Fruit fly (Drosophila melanogaster) whole organism, embryonic: Measurements from ENCODE around the gene CG34409.

Experiments used
- Abd-B ChIP-seq: fragments of 200-800 bp; sonication (Bioruptor generic); optimal IDR thresholded peaks from 2 replicates; lab custom pipeline; 2018; ENCODE audit warnings: missing biosample characterization, mild to moderate bottlenecking, missing genetic modification characterization, moderate library complexity
- Antp ChIP-seq: fragments of 200-800 bp; sonication (Bioruptor generic); optimal IDR thresholded peaks from 3 replicates; lab custom pipeline; 2016; ENCODE audit warnings: missing biosample characterization, missing genetic modification characterization
- Blimp-1 ChIP-seq: fragments of 200-800 bp; sonication (Bioruptor generic); optimal IDR thresholded peaks from 3 replicates; lab custom pipeline; 2018; ENCODE audit warnings: missing biosample characterization, missing genetic modification characterization, mild to moderate bottlenecking, moderate library complexity, missing genetic modification reagents
- CG10267 ChIP-seq: fragments of 200-800 bp; sonication (Bioruptor generic); optimal IDR thresholded peaks from 2 replicates; lab custom pipeline; 2018; ENCODE audit warnings: missing biosample characterization, mild to moderate bottlenecking, missing genetic modification characterization, moderate library complexity
- CG11504 ChIP-seq: fragments of 200-800 bp; sonication (Bioruptor generic); optimal IDR thresholded peaks from 3 replicates; lab custom pipeline; 2019; ENCODE audit warnings: missing biosample characterization, mild to moderate bottlenecking, missing genetic modification characterization, moderate library complexity
- CG12769 ChIP-seq: fragments of 200-800 bp; sonication (Bioruptor generic); optimal IDR thresholded peaks from 2 replicates; lab custom pipeline; 2019; ENCODE audit warnings: missing biosample characterization, mild to moderate bottlenecking, missing genetic modification characterization, moderate library complexity
- CG13123 ChIP-seq: fragments of 200-800 bp; sonication (Bioruptor generic); optimal IDR thresholded peaks from 2 replicates; lab custom pipeline; 2016; ENCODE audit warnings: missing biosample characterization, missing genetic modification characterization
- CG14014 ChIP-seq: fragments of 200-800 bp; sonication (Bioruptor generic); IDR thresholded peaks from 2 replicates; pipeline ENCODE4 v1.3.6; 2022; ENCODE audit warnings: missing biosample characterization, missing genetic modification characterization
- CG14860 ChIP-seq: fragments of 200-800 bp; sonication (Bioruptor generic); IDR thresholded peaks from 3 replicates; pipeline ENCODE4 v1.3.6; 2022; ENCODE audit warnings: missing biosample characterization, missing genetic modification characterization; ENCODE audit not compliant: partially characterized antibody
- CG1529 ChIP-seq: fragments of 200-800 bp; sonication (Bioruptor generic); optimal IDR thresholded peaks from 3 replicates; lab custom pipeline; 2018; ENCODE audit warnings: missing biosample characterization, missing genetic modification characterization
- CG15479 ChIP-seq: fragments of 200-800 bp; sonication (Bioruptor generic); optimal IDR thresholded peaks from 3 replicates; lab custom pipeline; 2019; ENCODE audit warnings: missing biosample characterization, mild to moderate bottlenecking, missing genetic modification characterization, moderate library complexity
- CG16813 ChIP-seq: fragments of 200-800 bp; sonication (Bioruptor generic); IDR thresholded peaks from 3 replicates; pipeline ENCODE4 v1.3.6; 2022; ENCODE audit warnings: missing biosample characterization, missing genetic modification characterization; ENCODE audit not compliant: partially characterized antibody
- CG17328 ChIP-seq: fragments of 200-800 bp; sonication (Bioruptor generic); IDR thresholded peaks from 2 replicates; pipeline ENCODE4 v1.3.6; 2022; ENCODE audit warnings: missing biosample characterization, missing genetic modification characterization
- CG17385 ChIP-seq: fragments of 200-800 bp; sonication (Bioruptor generic); optimal IDR thresholded peaks from 3 replicates; lab custom pipeline; 2018; ENCODE audit warnings: missing biosample characterization, mild to moderate bottlenecking, missing genetic modification characterization
- CG2116 ChIP-seq: fragments of 200-800 bp; sonication (Bioruptor generic); optimal IDR thresholded peaks from 3 replicates; lab custom pipeline; 2018; ENCODE audit warnings: missing biosample characterization, mild to moderate bottlenecking, missing genetic modification characterization
- CG2129 ChIP-seq: fragments of 200-800 bp; sonication (Bioruptor generic); IDR thresholded peaks from 2 replicates; pipeline ENCODE4 v1.3.6; 2022; ENCODE audit warnings: missing biosample characterization, missing genetic modification characterization; ENCODE audit not compliant: partially characterized antibody
- CG3163 ChIP-seq: fragments of 200-800 bp; sonication (Bioruptor generic); optimal IDR thresholded peaks from 3 replicates; lab custom pipeline; 2016; ENCODE audit warnings: missing biosample characterization, missing genetic modification characterization
- CG34224 ChIP-seq: fragments of 200-800 bp; sonication (Bioruptor generic); IDR thresholded peaks from 3 replicates; pipeline ENCODE4 v1.3.6; 2022; ENCODE audit warnings: missing biosample characterization, missing genetic modification characterization; ENCODE audit not compliant: partially characterized antibody
- CG3995 ChIP-seq: fragments of 200-800 bp; sonication (Bioruptor generic); optimal IDR thresholded peaks from 3 replicates; lab custom pipeline; 2016; ENCODE audit warnings: missing biosample characterization, missing genetic modification characterization
- CG4404 ChIP-seq: fragments of 200-800 bp; sonication (Bioruptor generic); IDR thresholded peaks from 2 replicates; pipeline ENCODE4 v1.3.6; 2022; ENCODE audit warnings: missing biosample characterization, missing genetic modification characterization
- CG8924 ChIP-seq: fragments of 200-800 bp; optimal IDR thresholded peaks from 3 replicates; lab custom pipeline; 2019; ENCODE audit warnings: missing biosample characterization, mild to moderate bottlenecking, missing genetic modification characterization, moderate library complexity
- CG9727 ChIP-seq: fragments of 200-800 bp; sonication (Bioruptor generic); optimal IDR thresholded peaks from 3 replicates; lab custom pipeline; 2017; ENCODE audit warnings: missing biosample characterization, mild to moderate bottlenecking, missing genetic modification characterization
- Dref ChIP-seq: fragments of 200-800 bp; sonication (Bioruptor generic); IDR thresholded peaks from 2 replicates; pipeline ENCODE4 v1.3.6; 2022; ENCODE audit warnings: missing biosample characterization, missing genetic modification characterization
- E2f1 ChIP-seq: fragments of 200-800 bp; sonication (Bioruptor generic); IDR thresholded peaks from 2 replicates; pipeline ENCODE4 v1.3.6; 2022; ENCODE audit warnings: missing biosample characterization, missing genetic modification characterization
- HLH4C ChIP-seq: fragments of 200-800 bp; sonication (Bioruptor generic); IDR thresholded peaks from 3 replicates; pipeline ENCODE4 v1.3.6; 2022; ENCODE audit warnings: missing biosample characterization, missing genetic modification characterization; ENCODE audit not compliant: partially characterized antibody
- MTF-1 ChIP-seq: fragments of 200-800 bp; sonication (Bioruptor generic); optimal IDR thresholded peaks from 2 replicates; lab custom pipeline; 2018; ENCODE audit warnings: missing biosample characterization, mild to moderate bottlenecking, missing genetic modification characterization, borderline replicate concordance
- Nf-YB ChIP-seq: fragments of 200-800 bp; sonication (Bioruptor generic); optimal IDR thresholded peaks from 3 replicates; lab custom pipeline; 2019; ENCODE audit warnings: missing biosample characterization, mild to moderate bottlenecking, missing genetic modification characterization, moderate library complexity
- Pdp1 ChIP-seq, 2 experiments: fragments of 200-800 bp; sonication (Bioruptor generic); optimal IDR thresholded peaks; 3 replicates each; lab custom pipeline; 2016; ENCODE audit warnings: missing biosample characterization in 2 of 2, missing genetic modification characterization in 2 of 2, mild to moderate bottlenecking in 1 of 2, moderate library complexity in 1 of 2
- Poxn ChIP-seq: fragments of 200-800 bp; sonication (Bioruptor generic); IDR thresholded peaks from 2 replicates; pipeline ENCODE4 v1.3.6; 2022; ENCODE audit warnings: missing biosample characterization, missing genetic modification characterization
- Stat92E ChIP-seq, 3 experiments: fragments of >200 bp in 2 of 3; fragments of 200-800 bp in 1 of 3; sonication (Bioruptor generic) in 1 of 3; optimal IDR thresholded peaks; 2 replicates each; lab custom pipeline; 2017 to 2019; ENCODE audit warnings: missing biosample characterization in 3 of 3, missing genetic modification characterization in 3 of 3, mild to moderate bottlenecking in 1 of 3, moderate library complexity in 1 of 3
- ato ChIP-seq: fragments of 200-800 bp; sonication (Bioruptor generic); IDR thresholded peaks from 2 replicates; pipeline ENCODE4 v1.3.6; 2022; ENCODE audit warnings: missing biosample characterization, missing genetic modification characterization; ENCODE audit not compliant: partially characterized antibody
- bbx ChIP-seq: fragments of 200-800 bp; sonication (Bioruptor generic); IDR thresholded peaks from 2 replicates; pipeline ENCODE4 v1.3.6; 2022; ENCODE audit warnings: missing biosample characterization, missing genetic modification characterization; ENCODE audit not compliant: partially characterized antibody
- bigmax ChIP-seq: fragments of 200-800 bp; sonication (Bioruptor generic); optimal IDR thresholded peaks from 2 replicates; lab custom pipeline; 2018; ENCODE audit warnings: missing biosample characterization, mild to moderate bottlenecking, missing genetic modification characterization
- cad ChIP-seq: fragments of >200 bp; optimal IDR thresholded peaks from 2 replicates; lab custom pipeline; 2017; ENCODE audit warnings: missing biosample characterization, missing genetic modification characterization
- da ChIP-seq: fragments of 200-800 bp; sonication (Bioruptor generic); optimal IDR thresholded peaks from 2 replicates; lab custom pipeline; 2016; ENCODE audit warnings: missing biosample characterization, missing genetic modification characterization
- dan ChIP-seq: fragments of 200-800 bp; sonication (Bioruptor generic); IDR thresholded peaks from 2 replicates; pipeline ENCODE4 v1.3.6; 2022; ENCODE audit warnings: missing biosample characterization, missing genetic modification characterization
- gro ChIP-seq: fragments of 200-800 bp; sonication (Bioruptor generic); optimal IDR thresholded peaks from 2 replicates; lab custom pipeline; 2016; ENCODE audit warnings: missing biosample characterization, missing genetic modification characterization
- kah ChIP-seq: fragments of 200-800 bp; sonication (Bioruptor generic); optimal IDR thresholded peaks from 2 replicates; lab custom pipeline; 2018; ENCODE audit warnings: missing biosample characterization, mild to moderate bottlenecking, missing genetic modification characterization
- knrl ChIP-seq: fragments of 200-800 bp; sonication (Bioruptor generic); IDR thresholded peaks from 3 replicates; pipeline ENCODE4 v1.3.6; 2022; ENCODE audit warnings: missing biosample characterization, missing genetic modification characterization; ENCODE audit not compliant: partially characterized antibody
- pita ChIP-seq: fragments of 200-800 bp; sonication (Bioruptor generic); optimal IDR thresholded peaks from 2 replicates; lab custom pipeline; 2017; ENCODE audit warnings: missing biosample characterization, mild to moderate bottlenecking, missing genetic modification characterization
- tio ChIP-seq: fragments of 200-800 bp; sonication (Bioruptor generic); optimal IDR thresholded peaks from 2 replicates; lab custom pipeline; 2017; ENCODE audit warnings: missing biosample characterization, missing genetic modification characterization, inconsistent platforms
- toy ChIP-seq: fragments of 200-800 bp; sonication (Bioruptor generic); IDR thresholded peaks from 2 replicates; pipeline ENCODE4 v1.3.6; 2022; ENCODE audit warnings: missing biosample characterization, missing genetic modification characterization
- trem ChIP-seq: fragments of 200-800 bp; optimal IDR thresholded peaks from 3 replicates; lab custom pipeline; 2019; ENCODE audit warnings: missing biosample characterization, mild to moderate bottlenecking, missing genetic modification characterization, moderate library complexity
- vnd ChIP-seq: fragments of 200-800 bp; sonication (Bioruptor generic); IDR thresholded peaks from 3 replicates; pipeline ENCODE4 v1.3.6; 2022; ENCODE audit warnings: missing biosample characterization, missing genetic modification characterization; ENCODE audit not compliant: partially characterized antibody
- yki ChIP-seq: fragments of >200 bp; optimal IDR thresholded peaks from 3 replicates; lab custom pipeline; 2018
- zen2 ChIP-seq: fragments of 200-800 bp; sonication (Bioruptor generic); IDR thresholded peaks from 3 replicates; pipeline ENCODE4 v1.3.6; 2022; ENCODE audit warnings: missing biosample characterization, missing genetic modification characterization; ENCODE audit not compliant: partially characterized antibody

The CG34409 gene

DNA sequence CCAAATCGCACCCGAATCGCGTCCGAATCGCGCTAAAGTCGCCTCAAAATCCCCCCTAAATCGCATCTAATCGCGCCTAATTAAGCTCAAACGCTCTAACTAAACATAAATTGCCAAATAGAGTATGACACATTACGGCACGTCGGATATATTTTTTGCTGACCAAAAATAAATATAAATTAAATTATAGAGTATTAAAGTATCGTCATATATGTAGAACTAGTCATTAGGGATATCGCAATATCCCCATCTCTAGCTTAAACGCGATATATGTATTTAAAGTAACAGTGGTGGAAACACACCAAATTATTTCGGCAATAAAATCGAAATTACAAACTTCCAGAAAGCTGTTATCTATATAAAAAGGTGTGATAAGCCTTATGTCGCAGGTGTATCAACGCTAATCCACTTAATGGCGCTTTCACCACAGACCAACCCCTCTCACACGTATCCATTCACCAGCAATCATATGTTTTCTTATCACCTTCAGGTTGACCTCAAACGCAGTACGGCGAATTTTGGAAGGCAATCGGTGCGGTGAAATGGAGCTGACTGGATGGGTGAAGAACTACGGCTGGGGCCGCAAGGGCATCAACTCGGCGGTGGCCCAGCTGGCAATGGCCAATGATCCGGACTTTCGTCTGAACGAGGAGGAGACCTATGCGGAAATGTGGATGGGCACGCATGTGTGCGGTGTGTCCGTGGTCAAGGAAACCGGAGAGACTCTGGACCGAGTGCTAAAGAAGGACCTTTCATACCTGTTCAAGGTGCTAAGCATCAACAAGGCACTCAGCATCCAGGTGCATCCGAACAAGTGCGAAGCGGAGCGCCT lies 13.4 kb upstream of the CG34409 start, which contains the start of gene Mpi (continued):
- TF ChIP-seq CG17385: peak; percentile 40
- TF ChIP-seq bigmax (GFP tag; lab: Kevin White, UChicago): peak; percentile 20
- TF ChIP-seq Poxn: no peak
- no peak for TF ChIP-seq tio (GFP tag; lab: Kevin White, UChicago)
- TF ChIP-seq Abd-B (GFP tag; lab: Kevin White, UChicago): no peak
- no peak for TF ChIP-seq CG15479
- TF ChIP-seq CG17328 (GFP tag; lab: Robert Waterston, UW): 0 out of 2 replicates have a peak, but pooled peaks have one; percentile 12
- no peak for TF ChIP-seq da (GFP tag; lab: Kevin White, UChicago)
- TF ChIP-seq Antp (GFP tag; lab: Kevin White, UChicago): no peak
- peak in 1 of 3 experiments; percentile 49 for TF ChIP-seq Stat92E (GFP tag; optimal IDR thresholded peaks at IDR 0.05; lab: Kevin White, UChicago)
- TF ChIP-seq CG12769 (tag; lab: Kevin White, UChicago): no peak
- TF ChIP-seq CG8924 (tag; lab: Kevin White, UChicago): no peak
- TF ChIP-seq CG1529 (GFP tag; lab: Kevin White, UChicago): no peak

dm6 chr3R:9756187-9756586 lies 10.0 kb upstream of the CG34409 start, which contains the start of the genes Alg12 and Rpt3R:
Alg12 (plus strand) TSS chr3R:9756491.
Rpt3R (minus strand) TSS chr3R:9756510.
- no peak for TF ChIP-seq E2f1
- TF ChIP-seq zen2 (GFP tag; lab: Robert Waterston, UW): peak; percentile 8; the same call in 1 of the 3 replicates
- no peak for TF ChIP-seq CG14014
- no peak for TF ChIP-seq Nf-YB (GFP tag; lab: Kevin White, UChicago)
- TF ChIP-seq MTF-1 (GFP tag; lab: Kevin White, UChicago): no peak
- TF ChIP-seq Blimp-1 (GFP tag; lab: Kevin White, UChicago): no peak
- no peak for TF ChIP-seq gro (GFP tag; lab: Kevin White, UChicago)
- 0 out of 3 replicates have a peak, but pooled peaks have one; percentile 30 for TF ChIP-seq CG14860
- TF ChIP-seq CG3163: no peak
- TF ChIP-seq CG15479: no peak
- no peak for TF ChIP-seq CG4404
- TF ChIP-seq yki: no peak
- 0 out of 2 replicates have a peak, but pooled peaks have one; percentile 26 for TF ChIP-seq CG2129 (GFP tag; lab: Robert Waterston, UW)
- no peak for TF ChIP-seq dan
- TF ChIP-seq vnd (GFP tag; lab: Robert Waterston, UW): 0 out of 3 replicates have a peak, but pooled peaks have one; percentile 28
- peak; percentile 32 for TF ChIP-seq CG3995 (GFP tag; lab: Kevin White, UChicago)
- TF ChIP-seq bbx (GFP tag; lab: Robert Waterston, UW): peak; percentile 37; the same call in 1 of the 2 replicates
- TF ChIP-seq trem: peak; percentile 36
- peak; percentile 32; the same call in 1 of the 3 replicates for TF ChIP-seq knrl (GFP tag; lab: Robert Waterston, UW)
- TF ChIP-seq CG16813 (GFP tag; lab: Robert Waterston, UW): peak; percentile 48; the same call in 2 of the 3 replicates
- TF ChIP-seq HLH4C (GFP tag; lab: Robert Waterston, UW): peak; percentile 61
- TF ChIP-seq Pdp1 (GFP tag; optimal IDR thresholded peaks at IDR 0.05; lab: Kevin White, UChicago): no peak
- peak; percentile 58 for TF ChIP-seq Dref (GFP tag; lab: Robert Waterston, UW)
- no peak for TF ChIP-seq toy (GFP tag; lab: Robert Waterston, UW)
- no peak for TF ChIP-seq CG9727
- no peak for TF ChIP-seq CG13123
- peak; percentile 70 for TF ChIP-seq CG34224 (GFP tag; lab: Robert Waterston, UW)
- TF ChIP-seq CG10267 (tag; lab: Kevin White, UChicago): peak; percentile 11
- TF ChIP-seq kah (GFP tag; lab: Kevin White, UChicago): peak; percentile 94
- TF ChIP-seq ato (GFP tag; lab: Robert Waterston, UW): no peak; the same call in 1 of the 2 replicates
- no peak for TF ChIP-seq CG11504 (tag; lab: Kevin White, UChicago)
- peak; percentile 56 for TF ChIP-seq CG2116 (GFP tag; lab: Kevin White, UChicago)
- TF ChIP-seq cad (GFP tag; lab: Kevin White, UChicago): no peak
- no peak for TF ChIP-seq pita (GFP tag; lab: Kevin White, UChicago)
